Fruit fly (Drosophila melanogaster) whole organism, wandering third instar larva: ENCODE data around the gene Slu7.

Experiments used
- Abd-B ChIP-seq: fragments of >200 bp; optimal IDR thresholded peaks from 2 replicates; lab custom pipeline; 2017; ENCODE audit warnings: missing biosample characterization, missing genetic modification characterization
- CG32264 ChIP-seq: fragments of 200-800 bp; sonication (Bioruptor generic); optimal IDR thresholded peaks from 2 replicates; lab custom pipeline; 2016; ENCODE audit warnings: missing biosample characterization, missing genetic modification characterization
- CG9705 ChIP-seq: fragments of 200-800 bp; sonication (Bioruptor generic); optimal IDR thresholded peaks from 2 replicates; lab custom pipeline; 2018; ENCODE audit warnings: missing biosample characterization, mild to moderate bottlenecking, missing genetic modification characterization
- CrebA ChIP-seq: fragments of 200-800 bp; sonication (Bioruptor generic); optimal IDR thresholded peaks from 2 replicates; lab custom pipeline; 2016; ENCODE audit warnings: missing biosample characterization, mild to moderate bottlenecking, missing genetic modification characterization, borderline replicate concordance
- Dfd ChIP-seq: fragments of >200 bp; optimal IDR thresholded peaks from 2 replicates; lab custom pipeline; 2017; ENCODE audit warnings: missing biosample characterization, missing genetic modification characterization
- Dif ChIP-seq: fragments of 200-275, 200-300 bp; sonication (Bioruptor generic); optimal IDR thresholded peaks from 2 replicates; lab custom pipeline; 2018; ENCODE audit warnings: missing biosample characterization, missing genetic modification characterization; ENCODE audit not compliant: partially characterized antibody
- GATAd ChIP-seq: sonication (Bioruptor generic); optimal IDR thresholded peaks from 2 replicates; lab custom pipeline; 2016; ENCODE audit warnings: missing biosample characterization, missing genetic modification characterization
- HLH106 ChIP-seq: fragments of 200-800 bp; optimal IDR thresholded peaks from 3 replicates; lab custom pipeline; 2019; ENCODE audit warnings: missing biosample characterization, mild to moderate bottlenecking, missing genetic modification characterization, moderate library complexity
- Hnf4 ChIP-seq: fragments of 200-800 bp; sonication (Bioruptor generic); optimal IDR thresholded peaks from 2 replicates; lab custom pipeline; 2016; ENCODE audit warnings: missing biosample characterization, mild to moderate bottlenecking, missing genetic modification characterization
- Hr78 ChIP-seq: fragments of >200 bp; optimal IDR thresholded peaks from 2 replicates; lab custom pipeline; 2017; ENCODE audit warnings: missing biosample characterization, missing genetic modification characterization
- Hr83 ChIP-seq: fragments of 200-300 bp; sonication (Bioruptor generic); optimal IDR thresholded peaks from 2 replicates; lab custom pipeline; 2016; ENCODE audit warnings: missing biosample characterization, mild to moderate bottlenecking, missing genetic modification characterization, moderate library complexity; ENCODE audit not compliant: poor library complexity, severe bottlenecking
- Jra ChIP-seq: sonication (Bioruptor generic); optimal IDR thresholded peaks from 2 replicates; lab custom pipeline; 2016; ENCODE audit warnings: missing biosample characterization, missing genetic modification characterization
- Mio ChIP-seq: sonication (Bioruptor generic); optimal IDR thresholded peaks from 2 replicates; lab custom pipeline; 2016; ENCODE audit warnings: missing biosample characterization, missing genetic modification characterization
- Myc ChIP-seq: fragments of >200 bp; optimal IDR thresholded peaks from 2 replicates; lab custom pipeline; 2017
- N ChIP-seq: fragments of >200 bp; optimal IDR thresholded peaks from 2 replicates; lab custom pipeline; 2018; ENCODE audit warnings: missing biosample characterization, missing external identifiers, missing genetic modification characterization
- OdsH ChIP-seq: fragments of 200-800 bp; sonication (Bioruptor generic); optimal IDR thresholded peaks from 2 replicates; lab custom pipeline; 2016; ENCODE audit warnings: missing biosample characterization, mild to moderate bottlenecking, missing genetic modification characterization
- Rel ChIP-seq, 2 experiments: fragments of 200-800 bp; sonication (Bioruptor generic) in 1 of 2; optimal IDR thresholded peaks; 2 replicates in 1 of 2; 3 replicates in 1 of 2; lab custom pipeline; 2016 to 2019; ENCODE audit warnings: mild to moderate bottlenecking in 2 of 2, missing biosample characterization in 2 of 2, missing genetic modification characterization in 2 of 2, moderate library complexity in 1 of 2
- Sp1 ChIP-seq: fragments of 200-800 bp; sonication (Bioruptor generic); optimal IDR thresholded peaks from 3 replicates; lab custom pipeline; 2019; ENCODE audit warnings: missing biosample characterization, mild to moderate bottlenecking, missing genetic modification characterization, moderate library complexity
- Vsx2 ChIP-seq: fragments of 200-300, 225-300 bp; sonication (Bioruptor generic); optimal IDR thresholded peaks from 2 replicates; lab custom pipeline; 2018; ENCODE audit warnings: missing biosample characterization, missing genetic modification characterization; ENCODE audit not compliant: partially characterized antibody
- br ChIP-seq: fragments of 200-800 bp; sonication (Bioruptor generic); optimal IDR thresholded peaks from 2 replicates; lab custom pipeline; 2016; ENCODE audit warnings: missing biosample characterization, missing genetic modification characterization
- brk ChIP-seq: fragments of 200-800 bp; sonication (Bioruptor generic); optimal IDR thresholded peaks from 2 replicates; lab custom pipeline; 2016; ENCODE audit warnings: missing biosample characterization, mild to moderate bottlenecking, missing genetic modification characterization
- dmrt93B ChIP-seq: fragments of 200-800 bp; sonication (Bioruptor generic); optimal IDR thresholded peaks from 2 replicates; lab custom pipeline; 2018; ENCODE audit warnings: missing biosample characterization, mild to moderate bottlenecking, missing genetic modification characterization
- dsf ChIP-seq: sonication (Bioruptor generic); optimal IDR thresholded peaks from 2 replicates; lab custom pipeline; 2016; ENCODE audit warnings: missing biosample characterization, missing genetic modification characterization, borderline replicate concordance
- ey ChIP-seq: fragments of 200-800 bp; sonication (Bioruptor generic); optimal IDR thresholded peaks from 2 replicates; lab custom pipeline; 2016; ENCODE audit warnings: missing biosample characterization, missing genetic modification characterization
- foxo ChIP-seq, 2 experiments: fragments of 200-800 bp; sonication (Bioruptor generic); optimal IDR thresholded peaks; 2 replicates in 1 of 2; 3 replicates in 1 of 2; lab custom pipeline; 2016 to 2017; ENCODE audit warnings: missing biosample characterization in 2 of 2, missing genetic modification characterization in 2 of 2
- fru ChIP-seq: fragments of 200-800 bp; sonication (Bioruptor generic); optimal IDR thresholded peaks from 3 replicates; lab custom pipeline; 2016; ENCODE audit warnings: missing biosample characterization, mild to moderate bottlenecking, missing genetic modification characterization
- h ChIP-seq: fragments of 200-800 bp; sonication (Bioruptor generic); optimal IDR thresholded peaks from 3 replicates; lab custom pipeline; 2016; ENCODE audit warnings: missing biosample characterization, mild to moderate bottlenecking, missing genetic modification characterization
- jim ChIP-seq: fragments of 175-275, 200-325 bp; sonication (Bioruptor generic); optimal IDR thresholded peaks from 2 replicates; lab custom pipeline; 2016; ENCODE audit warnings: missing biosample characterization, mild to moderate bottlenecking, missing genetic modification characterization
- lola ChIP-seq: fragments of >200 bp; optimal IDR thresholded peaks from 2 replicates; lab custom pipeline; 2017; ENCODE audit warnings: missing biosample characterization, missing genetic modification characterization
- pan ChIP-seq: fragments of >200 bp; optimal IDR thresholded peaks from 2 replicates; lab custom pipeline; 2017
- psq ChIP-seq: fragments of 200-800 bp; sonication (Bioruptor generic); optimal IDR thresholded peaks from 3 replicates; lab custom pipeline; 2017; ENCODE audit warnings: missing biosample characterization, mild to moderate bottlenecking, missing genetic modification characterization, moderate library complexity
- rgr ChIP-seq: fragments of 200-800 bp; sonication (Bioruptor generic); optimal IDR thresholded peaks from 3 replicates; lab custom pipeline; 2016; ENCODE audit warnings: missing biosample characterization, mild to moderate bottlenecking, missing genetic modification characterization
- sage ChIP-seq: fragments of 200-800 bp; sonication (Bioruptor generic); optimal IDR thresholded peaks from 2 replicates; lab custom pipeline; 2016; ENCODE audit warnings: missing biosample characterization, mild to moderate bottlenecking, missing genetic modification characterization
- sv ChIP-seq: fragments of 200-800 bp; sonication (Bioruptor generic); optimal IDR thresholded peaks from 3 replicates; lab custom pipeline; 2016; ENCODE audit warnings: missing biosample characterization, missing genetic modification characterization
- tai ChIP-seq: sonication (Bioruptor generic); optimal IDR thresholded peaks from 2 replicates; lab custom pipeline; 2016; ENCODE audit warnings: missing biosample characterization, missing genetic modification characterization
- usp ChIP-seq: fragments of >200 bp; optimal IDR thresholded peaks from 2 replicates; lab custom pipeline; 2017; ENCODE audit warnings: missing biosample characterization, missing genetic modification characterization
- woc ChIP-seq: sonication (Bioruptor generic); optimal IDR thresholded peaks from 2 replicates; lab custom pipeline; 2016; ENCODE audit warnings: missing biosample characterization, mild to moderate bottlenecking, missing genetic modification characterization

Gene Slu7

dm6 chr3R:29068430-29069207 lies 29.7 kb upstream of the Slu7 start:
- TF ChIP-seq dmrt93B (GFP tag; lab: Kevin White, UChicago) (no peak), Sp1 (peak; percentile 32), Rel (GFP tag; optimal IDR thresholded peaks at IDR 0.05; lab: Kevin White, UChicago) (peak; percentile 4), Rel (tag; optimal IDR thresholded peaks at IDR 0.05; lab: Kevin White, UChicago) (no peak), tai (no peak), usp (GFP tag; lab: Kevin White, UChicago) (no peak), OdsH (GFP tag; lab: Kevin White, UChicago) (peak; percentile 30), rgr (peak; percentile 20), Vsx2 (GFP tag; lab: Kevin White, UChicago) (no peak), sage (GFP tag; lab: Kevin White, UChicago) (no peak), woc (GFP tag; lab: Kevin White, UChicago) (peak; percentile 25), h (GFP tag; lab: Kevin White, UChicago) (peak; percentile 55), Hr78 (GFP tag; lab: Kevin White, UChicago) (no peak), GATAd (GFP tag; lab: Kevin White, UChicago) (no peak), sv (GFP tag; lab: Kevin White, UChicago) (no peak), dsf (GFP tag; lab: Kevin White, UChicago) (no peak), br (peak; percentile 1), ey (GFP tag; lab: Kevin White, UChicago) (peak; percentile 68), foxo (GFP tag; optimal IDR thresholded peaks at IDR 0.05; lab: Kevin White, UChicago) (peak in 1 of 2 experiments; percentile 63), CrebA (no peak), Hnf4 (GFP tag; lab: Kevin White, UChicago) (peak; percentile 14), brk (GFP tag; lab: Kevin White, UChicago) (no peak), pan (lab: Kevin White, UChicago) (no peak), jim (GFP tag; lab: Kevin White, UChicago) (no peak), fru (GFP tag; lab: Kevin White, UChicago) (peak; percentile 42), Myc (lab: Kevin White, UChicago) (no peak), HLH106 (peak; percentile 54), Hr83 (GFP tag; lab: Kevin White, UChicago) (no peak)

- TF ChIP-seq jim (GFP tag; lab: Kevin White, UChicago) (no peak), OdsH (GFP tag; lab: Kevin White, UChicago) (no peak), dsf (GFP tag; lab: Kevin White, UChicago) (no peak), ey (GFP tag; lab: Kevin White, UChicago) (no peak), Jra (GFP tag; lab: Kevin White, UChicago) (no peak), rgr (no peak), sv (GFP tag; lab: Kevin White, UChicago) (no peak), CG32264 (GFP tag; lab: Kevin White, UChicago) (no peak), lola (GFP tag; lab: Kevin White, UChicago) (no peak), Abd-B (GFP tag; lab: Kevin White, UChicago) (no peak), HLH106 (no peak), Mio (GFP tag; lab: Kevin White, UChicago) (no peak), N (GFP tag; lab: Kevin White, UChicago) (no peak), dmrt93B (GFP tag; lab: Kevin White, UChicago) (no peak), Dif (GFP tag; lab: Kevin White, UChicago) (no peak), foxo (GFP tag; optimal IDR thresholded peaks at IDR 0.05; lab: Kevin White, UChicago) (no peak), psq (GFP tag; lab: Kevin White, UChicago) (no peak), CrebA (no peak), h (GFP tag; lab: Kevin White, UChicago) (peak; percentile 34), Dfd (no peak), Sp1 (peak; percentile 9), CG9705 (GFP tag; lab: Kevin White, UChicago) (no peak), Hnf4 (GFP tag; lab: Kevin White, UChicago) (no peak), tai (no peak), Rel (GFP tag; optimal IDR thresholded peaks at IDR 0.05; lab: Kevin White, UChicago) (no peak), Rel (tag; optimal IDR thresholded peaks at IDR 0.05; lab: Kevin White, UChicago) (peak; percentile 29), Myc (lab: Kevin White, UChicago) (no peak), br (no peak), pan (lab: Kevin White, UChicago) (no peak), fru (GFP tag; lab: Kevin White, UChicago) (peak; percentile 28), Hr78 (GFP tag; lab: Kevin White, UChicago) (no peak), GATAd (GFP tag; lab: Kevin White, UChicago) (no peak), usp (GFP tag; lab: Kevin White, UChicago) (no peak), Hr83 (GFP tag; lab: Kevin White, UChicago) (no peak)
These were observed 28.2 kb upstream of the Slu7 start for dm6 chr3R:29067091-29067490.
